Fruit fly (Drosophila melanogaster) whole organism, embryonic: ENCODE measurements around the gene Rbfox1.

Experiments
- B-H1 ChIP-seq: fragments of 200-800 bp; sonication (Bioruptor generic); IDR thresholded peaks from 3 replicates; pipeline ENCODE4 v1.3.6; 2022; ENCODE audit warnings: missing biosample characterization, missing genetic modification characterization
- CG12744 ChIP-seq: fragments of 200-800 bp; sonication (Bioruptor generic); optimal IDR thresholded peaks from 2 replicates; lab custom pipeline; 2016; ENCODE audit warnings: missing biosample characterization, missing genetic modification characterization
- CG17829 ChIP-seq: fragments of 200-800 bp; optimal IDR thresholded peaks from 2 replicates; lab custom pipeline; 2019; ENCODE audit warnings: missing biosample characterization, mild to moderate bottlenecking, missing genetic modification characterization, moderate library complexity
- CG18619 ChIP-seq: fragments of 200-800 bp; sonication (Bioruptor generic); optimal IDR thresholded peaks from 3 replicates; lab custom pipeline; 2017; ENCODE audit warnings: missing biosample characterization, mild to moderate bottlenecking, missing genetic modification characterization
- CG2875 ChIP-seq: fragments of 200-800 bp; sonication (Bioruptor generic); optimal IDR thresholded peaks from 2 replicates; lab custom pipeline; 2017; ENCODE audit warnings: missing biosample characterization, mild to moderate bottlenecking, missing genetic modification characterization, missing genetic modification reagents
- CG3407 ChIP-seq: fragments of 200-800 bp; sonication (Bioruptor generic); optimal IDR thresholded peaks from 2 replicates; lab custom pipeline; 2018; ENCODE audit warnings: missing biosample characterization, mild to moderate bottlenecking, missing genetic modification characterization
- CG34224 ChIP-seq: fragments of 200-800 bp; sonication (Bioruptor generic); IDR thresholded peaks from 3 replicates; pipeline ENCODE4 v1.3.6; 2022; ENCODE audit warnings: missing biosample characterization, missing genetic modification characterization; ENCODE audit not compliant: partially characterized antibody
- CG3995 ChIP-seq: fragments of 200-800 bp; sonication (Bioruptor generic); optimal IDR thresholded peaks from 3 replicates; lab custom pipeline; 2016; ENCODE audit warnings: missing biosample characterization, missing genetic modification characterization
- CG4730 ChIP-seq: fragments of 200-800 bp; sonication (Bioruptor generic); IDR thresholded peaks from 2 replicates; pipeline ENCODE4 v1.3.6; 2022; ENCODE audit warnings: missing biosample characterization, missing genetic modification characterization
- CG7271 ChIP-seq: fragments of 200-800 bp; sonication (Bioruptor generic); optimal IDR thresholded peaks from 2 replicates; lab custom pipeline; 2018; ENCODE audit warnings: missing biosample characterization, mild to moderate bottlenecking, missing genetic modification characterization, moderate library complexity
- CG7372 ChIP-seq: fragments of 200-800 bp; sonication (Bioruptor generic); IDR thresholded peaks from 2 replicates; pipeline ENCODE4 v1.3.6; 2022; ENCODE audit warnings: missing biosample characterization, missing genetic modification characterization
- CG7556 ChIP-seq: fragments of 200-800 bp; sonication (Bioruptor generic); optimal IDR thresholded peaks from 2 replicates; lab custom pipeline; 2017; ENCODE audit warnings: missing biosample characterization, mild to moderate bottlenecking, missing genetic modification characterization
- CG7839 ChIP-seq: fragments of 200-800 bp; sonication (Bioruptor generic); optimal IDR thresholded peaks from 3 replicates; lab custom pipeline; 2018; ENCODE audit warnings: missing biosample characterization, mild to moderate bottlenecking, missing genetic modification characterization, moderate library complexity
- CG8290 ChIP-seq, 3 experiments: fragments of 200-800 bp; sonication (Bioruptor generic); optimal IDR thresholded peaks; 2 replicates each; lab custom pipeline; 2016 to 2019; ENCODE audit warnings: missing biosample characterization in 3 of 3, missing genetic modification characterization in 3 of 3, mild to moderate bottlenecking in 2 of 3, moderate library complexity in 1 of 3
- CG8944 ChIP-seq: fragments of 200-800 bp; sonication (Bioruptor generic); optimal IDR thresholded peaks from 3 replicates; lab custom pipeline; 2016; ENCODE audit warnings: missing biosample characterization, missing genetic modification characterization
- CG9215 ChIP-seq: fragments of 200-800 bp; sonication (Bioruptor generic); IDR thresholded peaks from 2 replicates; pipeline ENCODE4 v1.3.6; 2022; ENCODE audit warnings: missing biosample characterization, missing genetic modification characterization
- CG9727 ChIP-seq: fragments of 200-800 bp; sonication (Bioruptor generic); optimal IDR thresholded peaks from 3 replicates; lab custom pipeline; 2017; ENCODE audit warnings: missing biosample characterization, mild to moderate bottlenecking, missing genetic modification characterization
- Dad ChIP-seq: fragments of 200-800 bp; sonication (Bioruptor generic); optimal IDR thresholded peaks from 3 replicates; lab custom pipeline; 2016; ENCODE audit warnings: missing biosample characterization, missing genetic modification characterization
- Ets97D ChIP-seq: fragments of 200-800 bp; sonication (Bioruptor generic); optimal IDR thresholded peaks from 3 replicates; lab custom pipeline; 2016; ENCODE audit warnings: missing biosample characterization, missing genetic modification characterization
- Hr39 ChIP-seq: fragments of >200 bp; optimal IDR thresholded peaks from 2 replicates; lab custom pipeline; 2017
- Hr51 ChIP-seq, 2 experiments: fragments of 200-800 bp; sonication (Bioruptor generic); optimal IDR thresholded peaks; 2 replicates in 1 of 2; 3 replicates in 1 of 2; lab custom pipeline; 2016 to 2018; ENCODE audit warnings: missing biosample characterization in 2 of 2, missing genetic modification characterization in 2 of 2, mild to moderate bottlenecking in 1 of 2, moderate library complexity in 1 of 2
- Oli ChIP-seq: fragments of 200-800 bp; sonication (Bioruptor generic); optimal IDR thresholded peaks from 2 replicates; lab custom pipeline; 2018; ENCODE audit warnings: missing biosample characterization, mild to moderate bottlenecking, missing genetic modification characterization, moderate library complexity
- Poxn ChIP-seq: fragments of 200-800 bp; sonication (Bioruptor generic); IDR thresholded peaks from 2 replicates; pipeline ENCODE4 v1.3.6; 2022; ENCODE audit warnings: missing biosample characterization, missing genetic modification characterization
- Sin3A ChIP-seq: fragments of >200 bp; optimal IDR thresholded peaks from 2 replicates; lab custom pipeline; 2018
- Ssrp ChIP-seq: fragments of 200-800 bp; sonication (Bioruptor generic); optimal IDR thresholded peaks from 2 replicates; lab custom pipeline; 2018; ENCODE audit warnings: missing biosample characterization, mild to moderate bottlenecking, missing genetic modification characterization, moderate library complexity
- ab ChIP-seq: fragments of 200-800 bp; sonication (Bioruptor generic); optimal IDR thresholded peaks from 2 replicates; lab custom pipeline; 2016; ENCODE audit warnings: missing biosample characterization, missing genetic modification characterization
- bab2 ChIP-seq: fragments of 200-800 bp; sonication (Bioruptor generic); optimal IDR thresholded peaks from 2 replicates; lab custom pipeline; 2016; ENCODE audit warnings: missing biosample characterization, missing genetic modification characterization
- cad ChIP-seq: fragments of >200 bp; optimal IDR thresholded peaks from 2 replicates; lab custom pipeline; 2017; ENCODE audit warnings: missing biosample characterization, missing genetic modification characterization
- cg ChIP-seq: fragments of 200-800 bp; sonication (Bioruptor generic); optimal IDR thresholded peaks from 3 replicates; lab custom pipeline; 2019; ENCODE audit warnings: missing biosample characterization, mild to moderate bottlenecking, missing genetic modification characterization, moderate library complexity
- disco-r ChIP-seq: fragments of 200-800 bp; sonication (Bioruptor generic); optimal IDR thresholded peaks from 2 replicates; lab custom pipeline; 2016; ENCODE audit warnings: missing biosample characterization, missing genetic modification characterization
- dmrt99B ChIP-seq: fragments of 200-800 bp; sonication (Bioruptor generic); optimal IDR thresholded peaks from 2 replicates; lab custom pipeline; 2018; ENCODE audit warnings: missing biosample characterization, mild to moderate bottlenecking, missing genetic modification characterization, moderate library complexity
- gce ChIP-seq: fragments of 200-800 bp; sonication (Bioruptor generic); IDR thresholded peaks from 3 replicates; pipeline ENCODE4 v1.3.6; 2022; ENCODE audit warnings: missing biosample characterization, missing genetic modification characterization
- gem ChIP-seq: fragments of 200-800 bp; sonication (Bioruptor generic); optimal IDR thresholded peaks from 2 replicates; lab custom pipeline; 2019; ENCODE audit warnings: missing biosample characterization, mild to moderate bottlenecking, missing genetic modification characterization, moderate library complexity
- grn ChIP-seq: fragments of 200-800 bp; sonication (Bioruptor generic); optimal IDR thresholded peaks from 3 replicates; lab custom pipeline; 2017; ENCODE audit warnings: missing biosample characterization, missing genetic modification characterization
- hb ChIP-seq: fragments of 200-800 bp; sonication (Bioruptor generic); IDR thresholded peaks from 3 replicates; pipeline ENCODE4 v1.3.6; 2022; ENCODE audit warnings: missing biosample characterization, missing genetic modification characterization; ENCODE audit not compliant: partially characterized antibody
- insv ChIP-seq, 2 experiments: fragments of 200-800 bp; sonication (Bioruptor generic); optimal IDR thresholded peaks; 3 replicates each; lab custom pipeline; 2016 to 2018; ENCODE audit warnings: missing biosample characterization in 2 of 2, missing genetic modification characterization in 2 of 2
- lab ChIP-seq: fragments of 200-800 bp; sonication (Bioruptor generic); optimal IDR thresholded peaks from 3 replicates; lab custom pipeline; 2017; ENCODE audit warnings: missing biosample characterization, missing genetic modification characterization, mild to moderate bottlenecking, moderate library complexity, missing genetic modification reagents
- lola ChIP-seq, 3 experiments: fragments of >200 bp in 2 of 3; fragments of 200-800 bp in 1 of 3; sonication (Bioruptor generic) in 1 of 3; optimal IDR thresholded peaks; 2 replicates each; lab custom pipeline; 2017 to 2019; ENCODE audit warnings: missing biosample characterization in 3 of 3, missing genetic modification characterization in 3 of 3, mild to moderate bottlenecking in 1 of 3, moderate library complexity in 1 of 3
- pan ChIP-seq, 4 experiments: fragments of >200 bp in 3 of 4; fragments of 200-800 bp in 1 of 4; sonication (Bioruptor generic) in 1 of 4; optimal IDR thresholded peaks in 3 of 4; IDR thresholded peaks in 1 of 4; 2 replicates each; pipeline versions ENCODE4 v1.3.6 to Lab custom; 2017 to 2022; ENCODE audit warnings: missing biosample characterization in 2 of 4, missing genetic modification characterization in 2 of 4, mixed read lengths in 1 of 4
- pb ChIP-seq: fragments of 200-800 bp; sonication (Bioruptor generic); optimal IDR thresholded peaks from 3 replicates; lab custom pipeline; 2016; ENCODE audit warnings: missing biosample characterization, missing genetic modification characterization
- pzg ChIP-seq: fragments of 200-800 bp; sonication (Bioruptor generic); optimal IDR thresholded peaks from 3 replicates; lab custom pipeline; 2018; ENCODE audit warnings: missing biosample characterization, mild to moderate bottlenecking, missing genetic modification characterization, moderate library complexity
- row ChIP-seq: fragments of 200-800 bp; sonication (Bioruptor generic); IDR thresholded peaks from 3 replicates; pipeline ENCODE4 v1.3.6; 2022; ENCODE audit warnings: missing biosample characterization, missing genetic modification characterization
- slbo ChIP-seq: fragments of 200-800 bp; sonication (Bioruptor generic); IDR thresholded peaks from 2 replicates; pipeline ENCODE4 v1.3.6; 2022; ENCODE audit warnings: missing biosample characterization, missing genetic modification characterization
- sob ChIP-seq: fragments of 200-800 bp; sonication (Bioruptor generic); IDR thresholded peaks from 2 replicates; pipeline ENCODE4 v1.3.6; 2022; ENCODE audit warnings: missing biosample characterization, missing genetic modification characterization
- twi ChIP-seq: fragments of 200-800 bp; optimal IDR thresholded peaks from 2 replicates; lab custom pipeline; 2019; ENCODE audit warnings: missing biosample characterization, mild to moderate bottlenecking, missing genetic modification characterization, moderate library complexity

Gene Rbfox1

dm6 chr3L:10515785-10516706, 34.8 kb downstream of the Rbfox1 start (continued):
- peak; percentile 40 for TF ChIP-seq CG17829 (tag; lab: Kevin White, UChicago)
- peak; percentile 5 for TF ChIP-seq Ssrp
- TF ChIP-seq Oli (tag; lab: Kevin White, UChicago): no peak
- TF ChIP-seq bab2 (GFP tag; lab: Kevin White, UChicago): no peak
- no peak; the same call in 2 of the 3 replicates for TF ChIP-seq B-H1 (GFP tag; lab: Robert Waterston, UW)
- no peak for TF ChIP-seq grn
- peak; percentile 48 for TF ChIP-seq twi (tag; lab: Kevin White, UChicago)
- TF ChIP-seq CG12744 (GFP tag; lab: Kevin White, UChicago): peak; percentile 0
- TF ChIP-seq CG3995 (GFP tag; lab: Kevin White, UChicago): peak; percentile 61
- TF ChIP-seq pzg (GFP tag; lab: Kevin White, UChicago): peak; percentile 73
- TF ChIP-seq CG2875: peak; percentile 10
- TF ChIP-seq pb (GFP tag; lab: Kevin White, UChicago): no peak
- TF ChIP-seq Ets97D: peak; percentile 50
- TF ChIP-seq CG8290 (GFP tag; optimal IDR thresholded peaks at IDR 0.05; lab: Kevin White, UChicago): no peak
- peak in 1 of 2 experiments; percentile 64 for TF ChIP-seq CG8290 (tag; optimal IDR thresholded peaks at IDR 0.05; lab: Kevin White, UChicago)
- TF ChIP-seq CG34224 (GFP tag; lab: Robert Waterston, UW): peak; percentile 22; the same call in 1 of the 3 replicates
- TF ChIP-seq Sin3A (lab: Kevin White, UChicago): peak; percentile 25
- TF ChIP-seq slbo (GFP tag; lab: Robert Waterston, UW): no peak
- peak; percentile 14 for TF ChIP-seq lab
- no peak for TF ChIP-seq CG9215 (GFP tag; lab: Robert Waterston, UW)
- no peak for TF ChIP-seq pan (optimal IDR thresholded peaks at IDR 0.05; lab: Kevin White, UChicago)
- TF ChIP-seq pan (GFP tag; optimal IDR thresholded peaks at IDR 0.05 in 1 of 2, IDR thresholded peaks at IDR 0.05 in 1 of 2): peak in 1 of 2 experiments; percentile 42
- no peak for TF ChIP-seq CG7271 (tag; lab: Kevin White, UChicago)

- peak; percentile 32 for TF ChIP-seq CG7839
- TF ChIP-seq CG4730 (GFP tag; lab: Robert Waterston, UW): no peak
- no peak for TF ChIP-seq hb (GFP tag; lab: Robert Waterston, UW)
- TF ChIP-seq Dad (GFP tag; lab: Kevin White, UChicago): no peak
- no peak for TF ChIP-seq CG3407 (GFP tag; lab: Kevin White, UChicago)
- TF ChIP-seq CG9215 (GFP tag; lab: Robert Waterston, UW): 0 out of 2 replicates have a peak, but pooled peaks have one; percentile 17
- TF ChIP-seq CG8944 (GFP tag; lab: Kevin White, UChicago): no peak
- TF ChIP-seq slbo (GFP tag; lab: Robert Waterston, UW): peak; percentile 45; the same call in 1 of the 2 replicates
- TF ChIP-seq CG9727 (GFP tag; lab: Kevin White, UChicago): peak; percentile 53
- peak; percentile 18 for TF ChIP-seq CG7556 (GFP tag; lab: Kevin White, UChicago)
- peak in 1 of 2 experiments; percentile 75 for TF ChIP-seq insv (GFP tag; optimal IDR thresholded peaks at IDR 0.05; lab: Kevin White, UChicago)
- peak; percentile 61 for TF ChIP-seq cad
- TF ChIP-seq dmrt99B (tag; lab: Kevin White, UChicago): peak; percentile 14
- TF ChIP-seq CG8290 (GFP tag; optimal IDR thresholded peaks at IDR 0.05; lab: Kevin White, UChicago): no peak
- no peak for TF ChIP-seq CG8290 (tag; optimal IDR thresholded peaks at IDR 0.05; lab: Kevin White, UChicago)
- TF ChIP-seq disco-r (GFP tag; lab: Kevin White, UChicago): no peak
- peak; percentile 31 for TF ChIP-seq gem
- no peak for TF ChIP-seq CG18619 (GFP tag; lab: Kevin White, UChicago)
- TF ChIP-seq sob: no peak
- peak in 1 of 3 experiments; percentile 10 for TF ChIP-seq lola (GFP tag; optimal IDR thresholded peaks at IDR 0.05; lab: Kevin White, UChicago)
- peak in 1 of 2 experiments; percentile 17 for TF ChIP-seq Hr51 (GFP tag; optimal IDR thresholded peaks at IDR 0.05; lab: Kevin White, UChicago)
- TF ChIP-seq CG7372 (GFP tag; lab: Robert Waterston, UW): no peak
- TF ChIP-seq Poxn (GFP tag; lab: Robert Waterston, UW): no peak
- no peak for TF ChIP-seq gce (GFP tag; lab: Robert Waterston, UW)
- no peak for TF ChIP-seq ab (GFP tag; lab: Kevin White, UChicago)
- peak; percentile 65 for TF ChIP-seq row (GFP tag; lab: Robert Waterston, UW)
- TF ChIP-seq Hr39 (lab: Kevin White, UChicago): no peak
- peak; percentile 14 for TF ChIP-seq cg (GFP tag; lab: Kevin White, UChicago)
Measured at dm6 chr3L:10516707-10517450, 35.7 kb downstream of the Rbfox1 start.
